Fruit fly (Drosophila melanogaster) whole organism, pupa: ENCODE results near the gene Alp12.

Experiments used
- CG15710 ChIP-seq: fragments of 200-800 bp; sonication (Bioruptor generic); optimal IDR thresholded peaks from 2 replicates; lab custom pipeline; 2018; ENCODE audit warnings: missing biosample characterization, mild to moderate bottlenecking, missing genetic modification characterization, moderate library complexity
- CG17806 ChIP-seq: fragments of 200-800 bp; sonication (Bioruptor generic); optimal IDR thresholded peaks from 2 replicates; lab custom pipeline; 2018; ENCODE audit warnings: missing biosample characterization, mild to moderate bottlenecking, missing genetic modification characterization, moderate library complexity
- CG4496 ChIP-seq: fragments of 200-800 bp; sonication (Bioruptor generic); IDR thresholded peaks from 3 replicates; pipeline ENCODE4 v1.3.6; 2022; ENCODE audit warnings: missing biosample characterization, missing genetic modification characterization
- CG9948 ChIP-seq: fragments of 200-800 bp; sonication (Bioruptor generic); optimal IDR thresholded peaks from 2 replicates; lab custom pipeline; 2018; ENCODE audit warnings: missing biosample characterization, mild to moderate bottlenecking, missing genetic modification characterization, moderate library complexity
- EcR ChIP-seq: fragments of 200-800 bp; sonication (Bioruptor generic); optimal IDR thresholded peaks from 3 replicates; lab custom pipeline; 2019; ENCODE audit warnings: missing biosample characterization, missing genetic modification characterization, mild to moderate bottlenecking, moderate library complexity, missing genetic modification reagents
- Pif1B ChIP-seq: fragments of 200-800 bp; sonication (Bioruptor generic); optimal IDR thresholded peaks from 3 replicates; lab custom pipeline; 2016; ENCODE audit warnings: missing biosample characterization, missing genetic modification characterization
- gl ChIP-seq: fragments of 200-800 bp; sonication (Bioruptor generic); optimal IDR thresholded peaks from 2 replicates; lab custom pipeline; 2018; ENCODE audit warnings: missing biosample characterization, mild to moderate bottlenecking, missing genetic modification characterization

- no peak for TF ChIP-seq CG9948 (tag; lab: Kevin White, UChicago)
- no peak for TF ChIP-seq CG4496
- no peak for TF ChIP-seq EcR (GFP tag; lab: Kevin White, UChicago)
- TF ChIP-seq CG17806 (tag; lab: Kevin White, UChicago): no peak
- TF ChIP-seq gl (tag; lab: Kevin White, UChicago): no peak
- TF ChIP-seq Pif1B (GFP tag; lab: Kevin White, UChicago): no peak
- no peak for TF ChIP-seq CG15710
These were observed 31.9 kb downstream of the Alp12 start for dm6 chr2L:19455723-19456122.
